Worm (Caenorhabditis elegans): Measurements from ENCODE around the gene bath-38.

DNA sequence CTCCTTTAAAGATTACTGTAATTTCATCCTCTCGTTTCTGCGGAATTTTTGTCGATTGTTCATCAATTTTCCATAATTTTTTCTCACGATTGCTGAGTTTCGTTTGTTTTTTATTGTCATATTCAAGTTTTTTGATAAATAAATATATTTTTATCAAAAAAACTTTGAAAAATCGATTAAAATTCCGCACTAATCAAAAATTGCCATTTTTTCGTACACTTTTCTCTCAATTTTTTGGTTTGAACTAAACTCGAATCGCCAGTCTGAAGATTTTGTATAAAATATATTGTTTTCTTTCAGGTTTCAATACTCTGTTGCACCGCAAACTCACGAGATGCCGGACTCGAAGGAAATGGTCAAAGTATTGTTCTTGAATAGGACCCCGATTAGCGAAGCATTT is 4.2 kb downstream of the bath-38 start, which contains the start of gene ogr-2:
- TF ChIP-seq ref-1 (GFP tag; conservative IDR thresholded peaks at IDR 0.05) (no peak), T22C8.4 (GFP tag; IDR thresholded peaks at IDR 0.05) (no peak), klf-2 (GFP tag; conservative IDR thresholded peaks at IDR 0.05) (no peak), ztf-23 (GFP tag; IDR thresholded peaks at IDR 0.05) (no peak), tab-1 (GFP tag; IDR thresholded peaks at IDR 0.05) (no peak), ztf-29 (GFP tag; IDR thresholded peaks at IDR 0.05) (no peak), flt-1 (GFP tag; IDR thresholded peaks at IDR 0.05) (no peak), cog-1 (tag; optimal IDR thresholded peaks at IDR 0.05) (no peak), med-1 (GFP tag; optimal IDR thresholded peaks at IDR 0.05; ENCODE audit: insufficient read depth) (no peak)
